Worm (Caenorhabditis elegans): ENCODE data around the gene cosa-1.
A peak's percentile ranks its signal among the peaks of the same experiment; 100 is the strongest.
"Not testable (repeated sequence)": the region's sequence is repeated elsewhere in the genome, so short reads cannot be mapped to it uniquely, and the experiment has no call there.

cosa-1 gene

ce11 chrIII:2725221-2726203 lies at the start of gene cosa-1:
cosa-1 (plus strand) TSS chrIII:2726116.
- no peak for TF ChIP-seq dao-5 (tag; optimal IDR thresholded peaks at IDR 0.05)
- no peak for TF ChIP-seq him-1 (tag; optimal IDR thresholded peaks at IDR 0.05)
- no peak for TF ChIP-seq W03F9.2 (tag; optimal IDR thresholded peaks at IDR 0.05)

ce11 chrIII:2678017-2678416 lies 47.9 kb upstream of the cosa-1 start:
- no peak for TF ChIP-seq him-1 (tag; optimal IDR thresholded peaks at IDR 0.05)
- TF ChIP-seq dao-5 (tag; optimal IDR thresholded peaks at IDR 0.05) = no peak
- no peak for TF ChIP-seq W03F9.2 (tag; optimal IDR thresholded peaks at IDR 0.05)

ce11 chrIII:2679362-2679761 lies 46.6 kb upstream of the cosa-1 start:
- TF ChIP-seq W03F9.2 (tag; optimal IDR thresholded peaks at IDR 0.05) (no peak), dao-5 (tag; optimal IDR thresholded peaks at IDR 0.05) (no peak), him-1 (tag; optimal IDR thresholded peaks at IDR 0.05) (no peak)

- no peak for TF ChIP-seq W03F9.2 (tag; optimal IDR thresholded peaks at IDR 0.05)
- TF ChIP-seq him-1 (tag; optimal IDR thresholded peaks at IDR 0.05) = no peak
- no peak for TF ChIP-seq dao-5 (tag; optimal IDR thresholded peaks at IDR 0.05)
Measured at ce11 chrIII:2681559-2681958, 44.4 kb upstream of the cosa-1 start.

ce11 chrIII:2683403-2683802 lies 42.5 kb upstream of the cosa-1 start:
- TF ChIP-seq him-1 (tag; optimal IDR thresholded peaks at IDR 0.05) (no peak), dao-5 (tag; optimal IDR thresholded peaks at IDR 0.05) (no peak), W03F9.2 (tag; optimal IDR thresholded peaks at IDR 0.05) (no peak)

ce11 chrIII:2686064-2686463 lies 39.9 kb upstream of the cosa-1 start, which contains the start of the genes Y71H2AL.2, Y71H2AL.4 and pbo-1:
Y71H2AL.2 (plus strand) TSS chrIII:2686364.
Y71H2AL.4 (plus strand) TSS chrIII:2686408.
pbo-1 (minus strand) TSS chrIII:2686463.
- TF ChIP-seq W03F9.2 (tag; optimal IDR thresholded peaks at IDR 0.05) (no peak), him-1 (tag; optimal IDR thresholded peaks at IDR 0.05) (no peak), dao-5 (tag; optimal IDR thresholded peaks at IDR 0.05) (no peak)

ce11 chrIII:2686663-2687062 lies 39.3 kb upstream of the cosa-1 start:
- TF ChIP-seq W03F9.2 (tag; optimal IDR thresholded peaks at IDR 0.05) (no peak), him-1 (tag; optimal IDR thresholded peaks at IDR 0.05) (no peak), dao-5 (tag; optimal IDR thresholded peaks at IDR 0.05) (no peak)

- no peak for TF ChIP-seq dao-5 (tag; optimal IDR thresholded peaks at IDR 0.05)
- no peak for TF ChIP-seq W03F9.2 (tag; optimal IDR thresholded peaks at IDR 0.05)
- no peak for TF ChIP-seq him-1 (tag; optimal IDR thresholded peaks at IDR 0.05)
Measured at ce11 chrIII:2687412-2687811, 38.5 kb upstream of the cosa-1 start.

ce11 chrIII:2698740-2699139 lies 27.2 kb upstream of the cosa-1 start, which contains the start of gene slc-30A9:
slc-30A9 (minus strand) TSS chrIII:2698817.
- TF ChIP-seq W03F9.2 (tag; optimal IDR thresholded peaks at IDR 0.05) (peak; percentile 24), him-1 (tag; optimal IDR thresholded peaks at IDR 0.05) (no peak)

- TF ChIP-seq W03F9.2, dao-5, him-1 (tag; optimal IDR thresholded peaks at IDR 0.05): not testable (repeated sequence)
Measured at ce11 chrIII:2699363-2699762, 26.6 kb upstream of the cosa-1 start, which contains the start of gene cox-6B. cox-6B (plus strand) TSS chrIII:2699663.

ce11 chrIII:2700637-2701036 lies 25.3 kb upstream of the cosa-1 start, which contains the start of gene set-27:
set-27 (plus strand) TSS chrIII:2700937.
- TF ChIP-seq W03F9.2 (tag; optimal IDR thresholded peaks at IDR 0.05) (no peak), him-1 (tag; optimal IDR thresholded peaks at IDR 0.05) (no peak), dao-5 (tag; optimal IDR thresholded peaks at IDR 0.05) (no peak)

ce11 chrIII:2710211-2710610 lies 15.7 kb upstream of the cosa-1 start:
- TF ChIP-seq W03F9.2 (tag; optimal IDR thresholded peaks at IDR 0.05) = no peak
- TF ChIP-seq him-1 (tag; optimal IDR thresholded peaks at IDR 0.05) = no peak
- TF ChIP-seq dao-5 (tag; optimal IDR thresholded peaks at IDR 0.05) = no peak

- TF ChIP-seq him-1 (tag; optimal IDR thresholded peaks at IDR 0.05) (no peak), W03F9.2 (tag; optimal IDR thresholded peaks at IDR 0.05) (no peak), dao-5 (tag; optimal IDR thresholded peaks at IDR 0.05) (no peak)
Measured at ce11 chrIII:2711527-2711926, 14.4 kb upstream of the cosa-1 start.

ce11 chrIII:2716514-2716913 lies 9.4 kb upstream of the cosa-1 start, which contains the start of gene tmem-132:
tmem-132 (minus strand) TSS chrIII:2716614.
- TF ChIP-seq W03F9.2 (tag; optimal IDR thresholded peaks at IDR 0.05) = no peak
- TF ChIP-seq dao-5 (tag; optimal IDR thresholded peaks at IDR 0.05) = no peak
- TF ChIP-seq him-1 (tag; optimal IDR thresholded peaks at IDR 0.05) = peak; percentile 22

Measured in whole organism, L4/young adult.